Fruit fly (Drosophila melanogaster) whole organism, prepupa: ENCODE results near the gene CG12768.

Experiments
- CG4318 ChIP-seq: fragments of 200-800 bp; sonication (Bioruptor generic); optimal IDR thresholded peaks from 3 replicates; lab custom pipeline; 2017; ENCODE audit warnings: missing biosample characterization, mild to moderate bottlenecking, missing genetic modification characterization
- CG8632 ChIP-seq: fragments of 200-800 bp; sonication (Bioruptor generic); optimal IDR thresholded peaks from 3 replicates; lab custom pipeline; 2016; ENCODE audit warnings: missing biosample characterization, missing genetic modification characterization

- TF ChIP-seq CG8632 (no peak), CG4318 (GFP tag; lab: Kevin White, UChicago) (no peak)
Observed at dm6 chr3L:22909325-22909904, 876 bp upstream of the CG12768 start.
